Worm (Caenorhabditis elegans): ENCODE measurements around the gene F08G2.8.

F08G2.8 gene

ce11 chrII:13888278-13888677 is 36.2 kb downstream of the F08G2.8 start, which contains the start of gene mcd-1 (continued):
- TF ChIP-seq eor-1 (tag; optimal IDR thresholded peaks at IDR 0.05): no peak

ce11 chrII:13896279-13896774 is 44.2 kb downstream of the F08G2.8 start:
- TF ChIP-seq hmg-11 (tag; optimal IDR thresholded peaks at IDR 0.05): no peak
- no peak for TF ChIP-seq ztf-11 (tag; optimal IDR thresholded peaks at IDR 0.05)
- no peak for TF ChIP-seq eor-1 (tag; optimal IDR thresholded peaks at IDR 0.05)
- TF ChIP-seq elt-1 (tag; optimal IDR thresholded peaks at IDR 0.05): no peak
- TF ChIP-seq lin-39 (tag; optimal IDR thresholded peaks at IDR 0.05): no peak
- TF ChIP-seq lsy-12 (tag; optimal IDR thresholded peaks at IDR 0.05): no peak
- TF ChIP-seq aly-2 (tag; optimal IDR thresholded peaks at IDR 0.05): no peak
- TF ChIP-seq R02D3.7 (tag; optimal IDR thresholded peaks at IDR 0.05): no peak
- no peak for TF ChIP-seq daf-12 (tag; optimal IDR thresholded peaks at IDR 0.05)
- no peak for TF ChIP-seq fkh-2 (tag; optimal IDR thresholded peaks at IDR 0.05)
- no peak for TF ChIP-seq ZK546.5 (tag; optimal IDR thresholded peaks at IDR 0.05)

- TF ChIP-seq ceh-28 (tag; optimal IDR thresholded peaks at IDR 0.05) (peak; percentile 88), lsy-12 (tag; optimal IDR thresholded peaks at IDR 0.05) (no peak)
Observed at ce11 chrII:13899777-13900176, 47.7 kb downstream of the F08G2.8 start.

- TF ChIP-seq nhr-28 (tag; optimal IDR thresholded peaks at IDR 0.05) (no peak), ama-1 (optimal IDR thresholded peaks at IDR 0.05) (no peak), R02D3.7 (tag; optimal IDR thresholded peaks at IDR 0.05) (no peak), pqm-1 (tag; optimal IDR thresholded peaks at IDR 0.05) (no peak)
Observed at ce11 chrII:13902014-13902413, 49.9 kb downstream of the F08G2.8 start, which contains the start of gene W02B8.1. Gene W02B8.1, minus strand, starts transcription at chrII:13902114.

ce11 chrII:13903482-13903881 is 51.4 kb downstream of the F08G2.8 start:
- TF ChIP-seq snpc-4 (tag; optimal IDR thresholded peaks at IDR 0.05) (no peak), nfya-1 (tag; optimal IDR thresholded peaks at IDR 0.05; ENCODE audit: insufficient read depth) (peak; percentile 48), aly-2 (tag; optimal IDR thresholded peaks at IDR 0.05) (no peak), lin-39 (tag; optimal IDR thresholded peaks at IDR 0.05) (peak; percentile 67), jun-1 (tag; optimal IDR thresholded peaks at IDR 0.05) (no peak), pqm-1 (tag; optimal IDR thresholded peaks at IDR 0.05) (no peak), fkh-2 (tag; optimal IDR thresholded peaks at IDR 0.05) (no peak), nhr-28 (tag; optimal IDR thresholded peaks at IDR 0.05) (no peak), daf-12 (tag; optimal IDR thresholded peaks at IDR 0.05) (no peak)
